Worm (Caenorhabditis elegans): ENCODE measurements around the gene K11H3.8.

DNA sequence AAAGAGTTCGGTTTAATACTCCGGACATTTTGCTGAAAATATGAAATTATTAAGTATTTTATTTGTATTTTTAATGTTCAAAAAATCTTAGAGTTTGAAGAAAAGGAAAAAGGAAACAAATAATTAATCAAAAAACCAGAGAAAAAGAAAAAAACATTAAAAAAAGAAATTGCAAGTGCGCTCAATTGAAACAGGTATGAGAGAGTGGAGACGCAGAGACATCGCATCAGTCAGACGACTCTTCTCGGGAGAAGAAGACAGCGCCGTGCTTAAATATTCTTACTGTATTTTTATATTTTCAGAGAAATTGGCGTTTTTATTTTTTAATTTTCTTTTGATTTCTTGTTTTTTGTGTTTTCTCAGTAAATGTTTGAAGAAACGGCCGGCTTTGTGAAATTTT lies 13.1 kb downstream of the K11H3.8 start, which contains the start of gene mrpl-36:
- TF ChIP-seq pax-3 (tag; optimal IDR thresholded peaks at IDR 0.05) = no peak
- no peak for TF ChIP-seq nhr-28 (tag; optimal IDR thresholded peaks at IDR 0.05)
- no peak for TF ChIP-seq blmp-1 (tag; optimal IDR thresholded peaks at IDR 0.05)
- TF ChIP-seq nhr-11 (tag; optimal IDR thresholded peaks at IDR 0.05) = no peak
- TF ChIP-seq rnt-1 (tag; optimal IDR thresholded peaks at IDR 0.05) = peak; percentile 36
- no peak for TF ChIP-seq lin-13 (GFP tag; optimal IDR thresholded peaks at IDR 0.05)
- peak in 1 of 2 experiments; percentile 5 for TF ChIP-seq mdl-1 (tag; optimal IDR thresholded peaks at IDR 0.05)
- no peak for TF ChIP-seq lir-3 (tag; optimal IDR thresholded peaks at IDR 0.05; ENCODE audit: poor library complexity)
